Fruit fly (Drosophila melanogaster): ENCODE measurements around the gene Cpr64Ab.

DNA sequence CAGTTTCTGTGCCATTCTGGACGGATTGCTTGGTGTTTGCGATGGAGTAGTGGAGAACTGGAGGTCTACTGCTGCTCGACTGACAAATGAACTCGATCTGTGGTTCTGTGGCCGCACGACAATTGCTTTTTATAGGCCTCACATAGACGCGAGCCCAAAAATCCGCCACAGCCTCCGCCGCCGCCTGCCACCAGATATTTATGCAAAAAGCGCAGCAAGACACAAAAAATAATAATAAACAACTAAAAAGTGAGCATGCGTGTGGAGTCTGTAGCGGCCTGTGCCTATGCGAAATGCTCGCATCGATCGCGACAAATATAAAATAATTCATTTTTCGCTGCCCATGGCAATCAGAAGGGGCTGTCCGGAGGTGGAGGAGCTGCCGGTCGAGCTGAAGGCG, 2.3 kb downstream of the Cpr64Ab start, which contains the start of gene Cpr64Aa:
- no peak for TF ChIP-seq CG5204 (GFP tag; optimal IDR thresholded peaks at IDR 0.05)
- TF ChIP-seq ovo (GFP tag; optimal IDR thresholded peaks at IDR 0.05): no peak
- no peak for TF ChIP-seq Mnt (GFP tag; optimal IDR thresholded peaks at IDR 0.05)
- no peak for TF ChIP-seq cic (GFP tag; optimal IDR thresholded peaks at IDR 0.05)
- TF ChIP-seq CG12768 (GFP tag; optimal IDR thresholded peaks at IDR 0.05): no peak
- no peak for TF ChIP-seq CG7045 (GFP tag; optimal IDR thresholded peaks at IDR 0.05)
- no peak for TF ChIP-seq toe (GFP tag; optimal IDR thresholded peaks at IDR 0.05)
- no peak for TF ChIP-seq CG14711 (tag; optimal IDR thresholded peaks at IDR 0.05)
- no peak for TF ChIP-seq CG7101 (tag; optimal IDR thresholded peaks at IDR 0.05)
- TF ChIP-seq tj (GFP tag; optimal IDR thresholded peaks at IDR 0.05): no peak
- TF ChIP-seq cnc (optimal IDR thresholded peaks at IDR 0.05): no peak
- TF ChIP-seq Clk (GFP tag; optimal IDR thresholded peaks at IDR 0.05): no peak

Data from whole organism, adult.